Worm (Caenorhabditis elegans) whole organism, mixed stage, embryonic: Measurements from ENCODE around the gene rps-3.

Experiments used
- M03D4.4 ChIP-seq: sonication (generic microtip); optimal IDR thresholded peaks from 2 replicates; lab custom pipeline; 2017; ENCODE audit warnings: mild to moderate bottlenecking, missing genetic modification characterization, missing compliant biosample characterization
- bed-3 ChIP-seq: fragments of 200-800 bp; sonication (Bioruptor generic); optimal IDR thresholded peaks from 3 replicates; lab custom pipeline; 2018; ENCODE audit warnings: mild to moderate bottlenecking, missing genetic modification characterization, moderate library complexity, missing compliant biosample characterization
- blmp-1 ChIP-seq: fragments of 150-350 bp; optimal IDR thresholded peaks from 2 replicates; lab custom pipeline; 2014; ENCODE audit warnings: missing biosample characterization, missing genetic modification characterization
- ceh-39 ChIP-seq: fragments of 150-350 bp; optimal IDR thresholded peaks from 2 replicates; lab custom pipeline; 2014; ENCODE audit warnings: missing biosample characterization, missing genetic modification characterization
- ceh-43 ChIP-seq: fragments of 200-800 bp; sonication (Bioruptor generic); optimal IDR thresholded peaks from 2 replicates; lab custom pipeline; 2018; ENCODE audit warnings: mild to moderate bottlenecking, missing genetic modification characterization, moderate library complexity, missing compliant biosample characterization
- ceh-83 ChIP-seq: fragments of 200-800 bp; sonication (Bioruptor generic); optimal IDR thresholded peaks from 2 replicates; lab custom pipeline; 2018; ENCODE audit warnings: mild to moderate bottlenecking, missing genetic modification characterization, missing compliant biosample characterization
- ces-1 ChIP-seq: fragments of 150-350 bp; optimal IDR thresholded peaks from 2 replicates; lab custom pipeline; 2014; ENCODE audit warnings: missing biosample characterization, missing genetic modification reagents, missing genetic modification characterization
- cnd-1 ChIP-seq: fragments of 200-800 bp; sonication (Bioruptor generic); optimal IDR thresholded peaks from 2 replicates; lab custom pipeline; 2018; ENCODE audit warnings: mild to moderate bottlenecking, missing genetic modification characterization, missing compliant biosample characterization
- drap-1 ChIP-seq: fragments of 200-800 bp; sonication (Bioruptor generic); optimal IDR thresholded peaks from 3 replicates; lab custom pipeline; 2018; ENCODE audit warnings: mild to moderate bottlenecking, missing genetic modification characterization, missing compliant biosample characterization
- elt-1 ChIP-seq: sonication (generic microtip); optimal IDR thresholded peaks from 2 replicates; lab custom pipeline; 2017; ENCODE audit warnings: missing genetic modification characterization, mild to moderate bottlenecking, missing compliant biosample characterization, antibody characterized with exemption, moderate library complexity, borderline replicate concordance; ENCODE audit not compliant: insufficient read depth
- elt-3 ChIP-seq: fragments of 150-350 bp; optimal IDR thresholded peaks from 2 replicates; lab custom pipeline; 2014; ENCODE audit warnings: missing biosample characterization, missing genetic modification characterization
- flh-1 ChIP-seq: fragments of 200-800 bp; sonication (Bioruptor generic); optimal IDR thresholded peaks from 2 replicates; lab custom pipeline; 2018; ENCODE audit warnings: mild to moderate bottlenecking, missing genetic modification characterization, moderate library complexity, missing compliant biosample characterization
- ham-2 ChIP-seq: fragments of 200-800 bp; sonication (Bioruptor generic); optimal IDR thresholded peaks from 2 replicates; lab custom pipeline; 2018; ENCODE audit warnings: mild to moderate bottlenecking, missing genetic modification characterization, missing compliant biosample characterization
- hlh-1 ChIP-seq: fragments of 150-350 bp; optimal IDR thresholded peaks from 2 replicates; lab custom pipeline; 2014; ENCODE audit warnings: missing biosample characterization, missing genetic modification reagents, missing genetic modification characterization
- lin-13 ChIP-seq: fragments of 150-350 bp; optimal IDR thresholded peaks from 2 replicates; lab custom pipeline; 2014; ENCODE audit warnings: missing biosample characterization, missing genetic modification characterization
- lin-32 ChIP-seq: fragments of 200-800 bp; sonication (Bioruptor generic); optimal IDR thresholded peaks from 2 replicates; lab custom pipeline; 2018; ENCODE audit warnings: mild to moderate bottlenecking, missing genetic modification characterization, missing compliant biosample characterization
- lsy-2 ChIP-seq: fragments of 150-350 bp; optimal IDR thresholded peaks from 2 replicates; lab custom pipeline; 2014; ENCODE audit warnings: missing biosample characterization, missing genetic modification characterization
- mab-5 ChIP-seq: fragments of 150-350 bp; optimal IDR thresholded peaks from 2 replicates; lab custom pipeline; 2014; ENCODE audit warnings: missing biosample characterization, missing genetic modification characterization
- mep-1 ChIP-seq: fragments of 150-350 bp; optimal IDR thresholded peaks from 2 replicates; lab custom pipeline; 2017; ENCODE audit warnings: missing biosample characterization, missing genetic modification reagents, missing genetic modification characterization, inconsistent platforms
- mls-2 ChIP-seq: sonication (generic microtip); optimal IDR thresholded peaks from 2 replicates; lab custom pipeline; 2016; ENCODE audit warnings: mild to moderate bottlenecking, missing genetic modification characterization, moderate library complexity, missing compliant biosample characterization
- nhr-12 ChIP-seq: fragments of 150-350 bp; optimal IDR thresholded peaks from 2 replicates; lab custom pipeline; 2014; ENCODE audit warnings: missing biosample characterization, missing genetic modification characterization
- nhr-2 ChIP-seq: fragments of 150-350 bp; optimal IDR thresholded peaks from 2 replicates; lab custom pipeline; 2014; ENCODE audit warnings: missing biosample characterization, missing genetic modification characterization
- nhr-237 ChIP-seq: fragments of 150-350 bp; optimal IDR thresholded peaks from 2 replicates; lab custom pipeline; 2014; ENCODE audit warnings: missing biosample characterization, missing genetic modification characterization
- nhr-28 ChIP-seq: fragments of 150-350 bp; optimal IDR thresholded peaks from 2 replicates; lab custom pipeline; 2014; ENCODE audit warnings: missing biosample characterization, missing genetic modification characterization
- nhr-76 ChIP-seq: sonication (generic microtip); optimal IDR thresholded peaks from 2 replicates; lab custom pipeline; 2017; ENCODE audit warnings: missing biosample characterization, missing genetic modification characterization
- pha-4 ChIP-seq: fragments of 150-350 bp; optimal IDR thresholded peaks from 2 replicates; lab custom pipeline; 2018; ENCODE audit warnings: missing biosample characterization, missing genetic modification reagents, missing genetic modification characterization
- sem-2 ChIP-seq: fragments of 200-800 bp; sonication (Bioruptor generic); optimal IDR thresholded peaks from 2 replicates; lab custom pipeline; 2018; ENCODE audit warnings: mild to moderate bottlenecking, missing genetic modification characterization, missing compliant biosample characterization
- snpc-4 ChIP-seq: fragments of 150-350 bp; optimal IDR thresholded peaks from 2 replicates; lab custom pipeline; 2014; ENCODE audit warnings: missing biosample characterization, missing genetic modification characterization
- sptf-1 ChIP-seq: sonication (generic microtip); optimal IDR thresholded peaks from 2 replicates; lab custom pipeline; 2017; ENCODE audit warnings: mild to moderate bottlenecking, missing genetic modification characterization, moderate library complexity, missing compliant biosample characterization
- tbx-8 ChIP-seq: fragments of 200-800 bp; sonication (Bioruptor generic); optimal IDR thresholded peaks from 2 replicates; lab custom pipeline; 2018; ENCODE audit warnings: mild to moderate bottlenecking, missing genetic modification characterization, moderate library complexity, missing compliant biosample characterization
- unc-120 ChIP-seq: sonication (generic microtip); optimal IDR thresholded peaks from 2 replicates; lab custom pipeline; 2017; ENCODE audit warnings: missing genetic modification characterization, missing compliant biosample characterization; ENCODE audit not compliant: poor library complexity, severe bottlenecking
- unc-39 ChIP-seq: fragments of 150-350 bp; optimal IDR thresholded peaks from 2 replicates; lab custom pipeline; 2014; ENCODE audit warnings: missing biosample characterization, missing genetic modification characterization
- unc-62 ChIP-seq: fragments of 150-350 bp; optimal IDR thresholded peaks from 2 replicates; lab custom pipeline; 2014; ENCODE audit warnings: missing biosample characterization, missing genetic modification reagents, missing genetic modification characterization
- zip-8 ChIP-seq: fragments of 150-350 bp; optimal IDR thresholded peaks from 2 replicates; lab custom pipeline; 2014; ENCODE audit warnings: missing biosample characterization, missing genetic modification characterization
- ztf-11 ChIP-seq: fragments of 150-350 bp; optimal IDR thresholded peaks from 2 replicates; lab custom pipeline; 2014; ENCODE audit warnings: missing biosample characterization, missing genetic modification characterization

Gene rps-3

ce11 chrIII:6178586-6178985 is 28.0 kb upstream of the rps-3 start, which contains the start of gene F42A10.7:
Gene F42A10.7, minus strand, starts transcription at chrIII:6178686.
- TF ChIP-seq ztf-11 (tag; lab: Kevin White, UChicago) (no peak), ceh-83 (GFP tag; lab: Kevin White, UChicago) (no peak), lin-32 (no peak), ham-2 (no peak), drap-1 (GFP tag; lab: Kevin White, UChicago) (no peak), lin-13 (no peak), unc-62 (GFP tag; lab: Kevin White, UChicago) (no peak), sem-2 (GFP tag; lab: Kevin White, UChicago) (no peak), elt-3 (no peak), nhr-76 (tag; lab: Kevin White, UChicago) (no peak), elt-1 (tag; lab: Kevin White, UChicago) (no peak), lsy-2 (tag; lab: Kevin White, UChicago) (no peak), blmp-1 (tag; lab: Kevin White, UChicago) (no peak), M03D4.4 (tag; lab: Kevin White, UChicago) (no peak), nhr-2 (tag; lab: Kevin White, UChicago) (no peak), mep-1 (tag; lab: Kevin White, UChicago) (no peak)
- TF ChIP-seq, all 35 proteins: peak for 0

- TF ChIP-seq flh-1 (no peak), mls-2 (tag; lab: Kevin White, UChicago) (no peak), ceh-39 (tag; lab: Kevin White, UChicago) (no peak), ham-2 (no peak), M03D4.4 (tag; lab: Kevin White, UChicago) (no peak), nhr-237 (no peak), unc-62 (GFP tag; lab: Kevin White, UChicago) (no peak), lsy-2 (tag; lab: Kevin White, UChicago) (no peak), blmp-1 (tag; lab: Kevin White, UChicago) (no peak), elt-1 (tag; lab: Kevin White, UChicago) (no peak), hlh-1 (no peak), ceh-83 (GFP tag; lab: Kevin White, UChicago) (no peak), zip-8 (tag; lab: Kevin White, UChicago) (no peak), unc-120 (tag; lab: Kevin White, UChicago) (no peak), unc-39 (tag; lab: Kevin White, UChicago) (no peak), nhr-76 (tag; lab: Kevin White, UChicago) (no peak)
Measured at ce11 chrIII:6179062-6179461, 27.5 kb upstream of the rps-3 start.

DNA sequence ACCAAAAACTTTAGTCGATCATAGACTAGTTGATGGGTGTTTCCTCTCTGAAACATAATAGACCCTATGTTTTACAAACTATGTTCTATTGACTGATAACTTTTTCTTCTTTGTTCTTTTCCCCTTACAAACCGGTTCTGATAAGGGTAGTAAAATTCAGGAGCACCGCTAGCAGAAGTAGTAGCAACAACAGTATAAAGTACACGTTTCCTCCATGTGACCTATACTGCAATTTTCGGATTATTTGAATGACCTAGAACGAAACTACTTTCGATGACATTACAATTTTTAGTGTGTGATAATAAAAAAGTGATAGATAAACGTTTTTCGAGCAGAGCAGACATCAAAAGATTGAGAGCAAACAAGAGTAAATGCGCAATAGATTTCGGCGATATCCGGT is 26.3 kb upstream of the rps-3 start:
- no peak for TF ChIP-seq unc-120 (tag; lab: Kevin White, UChicago)
- no peak for TF ChIP-seq nhr-2 (tag; lab: Kevin White, UChicago)
- no peak for TF ChIP-seq ham-2
- no peak for TF ChIP-seq nhr-237
- no peak for TF ChIP-seq zip-8 (tag; lab: Kevin White, UChicago)
- TF ChIP-seq cnd-1 (tag; lab: Kevin White, UChicago) = no peak
- TF ChIP-seq bed-3 (GFP tag; lab: Kevin White, UChicago) = no peak
- no peak for TF ChIP-seq nhr-28

DNA sequence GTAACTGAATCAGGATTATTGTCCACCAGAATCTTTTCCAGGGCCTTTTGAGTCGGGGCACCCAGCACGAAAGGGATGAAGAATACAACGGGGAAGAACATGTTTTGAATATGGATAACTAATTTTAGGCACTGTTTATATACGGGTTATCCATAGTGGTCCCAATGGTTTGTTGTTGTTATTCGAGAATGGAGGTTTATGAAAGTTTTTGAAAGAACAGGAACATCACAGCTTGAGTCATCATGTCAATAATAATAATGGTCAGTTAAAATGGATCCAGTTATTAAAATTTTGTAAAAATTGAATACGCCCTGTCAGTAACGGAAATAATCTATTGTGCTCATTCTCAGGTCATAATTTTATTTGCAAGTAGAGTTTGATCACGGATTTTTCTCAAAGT is 23.5 kb upstream of the rps-3 start, which contains the start of gene nas-28:
nas-28 (minus strand) TSS at position 101 of the 400 bp plus-strand sequence.
- TF ChIP-seq drap-1 (GFP tag; lab: Kevin White, UChicago) = no peak
- TF ChIP-seq mab-5 (tag; lab: Kevin White, UChicago) = no peak
- TF ChIP-seq mep-1 (tag; lab: Kevin White, UChicago) = no peak
- TF ChIP-seq elt-1 (tag; lab: Kevin White, UChicago) = no peak
- TF ChIP-seq unc-120 (tag; lab: Kevin White, UChicago) = no peak
- no peak for TF ChIP-seq ceh-43 (GFP tag; lab: Kevin White, UChicago)
- TF ChIP-seq blmp-1 (tag; lab: Kevin White, UChicago) = no peak
- TF ChIP-seq lin-13 = no peak
- no peak for TF ChIP-seq ceh-39 (tag; lab: Kevin White, UChicago)
- no peak for TF ChIP-seq lin-32
- no peak for TF ChIP-seq snpc-4 (tag; lab: Kevin White, UChicago)
- no peak for TF ChIP-seq unc-62 (GFP tag; lab: Kevin White, UChicago)
- no peak for TF ChIP-seq sptf-1 (tag; lab: Kevin White, UChicago)
- TF ChIP-seq M03D4.4 (tag; lab: Kevin White, UChicago) = no peak
- TF ChIP-seq flh-1 = no peak
- no peak for TF ChIP-seq pha-4 (tag; lab: Kevin White, UChicago)
- no peak for TF ChIP-seq nhr-12 (tag; lab: Kevin White, UChicago)
- no peak for TF ChIP-seq tbx-8
- no peak for TF ChIP-seq ces-1 (GFP tag; lab: Kevin White, UChicago)
- no peak for TF ChIP-seq unc-39 (tag; lab: Kevin White, UChicago)
